Fruit fly (Drosophila melanogaster): Measurements from ENCODE around the gene CG5592.

- TF ChIP-seq CG8478 (optimal IDR thresholded peaks at IDR 0.05) (no peak), CTCF (optimal IDR thresholded peaks at IDR 0.05) (no peak)
Measured at dm6 chr3L:5920778-5921177, 23.3 kb downstream of the CG5592 start.

Measured in S2 (cell line).